Worm (Caenorhabditis elegans) whole organism, L4/young adult: ENCODE data around the gene srx-104.

Experiments
- W03F9.2 ChIP-seq: fragments of 150-350 bp; optimal IDR thresholded peaks from 2 replicates; lab custom pipeline; 2014; ENCODE audit warnings: missing biosample characterization, missing genetic modification characterization
- dao-5 ChIP-seq: sonication (generic microtip); optimal IDR thresholded peaks from 2 replicates; lab custom pipeline; 2016; ENCODE audit warnings: missing genotype, missing genetic modification characterization, moderate library complexity, missing compliant biosample characterization
- him-1 ChIP-seq: sonication (generic microtip); optimal IDR thresholded peaks from 2 replicates; lab custom pipeline; 2016; ENCODE audit warnings: missing genotype, missing genetic modification reagents, missing genetic modification characterization, missing compliant biosample characterization

Gene srx-104

ce11 chrII:3714595-3714994 lies 15.1 kb upstream of the srx-104 start, which contains the start of gene srh-100:
TSS of gene srh-100 (minus strand) at chrII:3714695.
- no peak for TF ChIP-seq dao-5 (tag; lab: Kevin White, UChicago)
- no peak for TF ChIP-seq him-1
- TF ChIP-seq W03F9.2 (tag; lab: Kevin White, UChicago): no peak

ce11 chrII:3711047-3711446 lies 11.6 kb upstream of the srx-104 start, which contains the start of gene fbxc-53:
TSS of gene fbxc-53 (plus strand) at chrII:3711291.
- TF ChIP-seq him-1 (no peak), W03F9.2 (tag; lab: Kevin White, UChicago) (no peak)

ce11 chrII:3709255-3709654 lies 9.8 kb upstream of the srx-104 start, which contains the start of gene srx-110:
TSS of gene srx-110 (plus strand) at chrII:3709555.
- TF ChIP-seq him-1 (no peak), dao-5 (tag; lab: Kevin White, UChicago) (no peak), W03F9.2 (tag; lab: Kevin White, UChicago) (no peak)

- TF ChIP-seq him-1 (no peak), dao-5 (tag; lab: Kevin White, UChicago) (no peak), W03F9.2 (tag; lab: Kevin White, UChicago) (no peak)
These were observed 5.8 kb upstream of the srx-104 start, which contains the start of gene srx-108 for ce11 chrII:3705320-3705719. TSS of gene srx-108 (plus strand) at chrII:3705620.

DNA sequence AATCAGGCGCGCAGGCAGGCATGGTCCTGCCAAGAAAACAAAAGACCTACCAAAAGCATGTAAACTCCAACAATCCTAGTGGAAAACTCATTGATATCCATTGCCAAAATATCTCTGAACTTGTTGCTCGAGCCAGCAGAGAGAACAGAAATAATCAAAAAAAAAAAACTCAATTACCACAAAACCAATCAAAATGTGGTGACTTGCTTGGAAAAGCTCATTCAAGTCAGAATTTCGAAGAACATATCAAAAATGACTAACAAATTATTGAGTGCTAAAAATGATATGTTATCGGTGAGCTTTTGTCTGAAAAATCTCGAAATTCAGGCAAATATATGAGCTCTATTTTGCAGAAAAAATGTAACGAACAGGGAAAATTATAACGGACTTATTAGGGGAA lies 1.8 kb upstream of the srx-104 start, which contains the start of gene srx-105:
srx-105 (minus strand) TSS at position 101 of the 400 bp plus-strand sequence.
- TF ChIP-seq him-1: no peak
- TF ChIP-seq W03F9.2 (tag; lab: Kevin White, UChicago): no peak
- TF ChIP-seq dao-5 (tag; lab: Kevin White, UChicago): no peak

- no peak for TF ChIP-seq him-1
- no peak for TF ChIP-seq W03F9.2 (tag; lab: Kevin White, UChicago)
- no peak for TF ChIP-seq dao-5 (tag; lab: Kevin White, UChicago)
These were observed 4.8 kb downstream of the srx-104 start, which contains the start of gene srx-102 for ce11 chrII:3694664-3695063. TSS of gene srx-102 (minus strand) at chrII:3694764.

ce11 chrII:3690646-3691045 lies 8.8 kb downstream of the srx-104 start, which contains the start of gene srx-101:
TSS of gene srx-101 (minus strand) at chrII:3690746.
- TF ChIP-seq him-1 (no peak), dao-5 (tag; lab: Kevin White, UChicago) (no peak), W03F9.2 (tag; lab: Kevin White, UChicago) (no peak)

DNA sequence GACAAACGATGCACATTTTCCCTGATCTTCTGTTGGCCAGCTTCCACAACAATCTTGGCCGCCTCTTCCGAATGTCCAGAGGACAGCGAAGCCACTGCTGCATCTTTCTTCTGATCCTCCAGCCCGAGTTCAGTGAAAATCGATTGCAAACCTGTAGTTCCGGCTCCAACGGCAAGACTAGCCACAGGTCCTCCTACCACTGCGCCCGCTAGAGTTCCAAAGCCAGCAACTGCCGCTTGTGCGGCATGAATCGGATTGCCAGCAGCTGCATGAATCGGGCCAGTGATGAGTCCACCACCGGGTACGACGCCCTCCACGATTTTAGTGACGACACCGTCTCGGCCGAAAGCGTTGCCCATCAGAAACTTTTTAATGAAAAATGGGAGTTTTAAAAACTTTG lies 11.2 kb downstream of the srx-104 start, which contains the start of gene ifas-1:
ifas-1 (minus strand) TSS at position 387 of the 400 bp plus-strand sequence.
- no peak for TF ChIP-seq him-1
- TF ChIP-seq W03F9.2 (tag; lab: Kevin White, UChicago): no peak
- TF ChIP-seq dao-5 (tag; lab: Kevin White, UChicago): no peak

DNA sequence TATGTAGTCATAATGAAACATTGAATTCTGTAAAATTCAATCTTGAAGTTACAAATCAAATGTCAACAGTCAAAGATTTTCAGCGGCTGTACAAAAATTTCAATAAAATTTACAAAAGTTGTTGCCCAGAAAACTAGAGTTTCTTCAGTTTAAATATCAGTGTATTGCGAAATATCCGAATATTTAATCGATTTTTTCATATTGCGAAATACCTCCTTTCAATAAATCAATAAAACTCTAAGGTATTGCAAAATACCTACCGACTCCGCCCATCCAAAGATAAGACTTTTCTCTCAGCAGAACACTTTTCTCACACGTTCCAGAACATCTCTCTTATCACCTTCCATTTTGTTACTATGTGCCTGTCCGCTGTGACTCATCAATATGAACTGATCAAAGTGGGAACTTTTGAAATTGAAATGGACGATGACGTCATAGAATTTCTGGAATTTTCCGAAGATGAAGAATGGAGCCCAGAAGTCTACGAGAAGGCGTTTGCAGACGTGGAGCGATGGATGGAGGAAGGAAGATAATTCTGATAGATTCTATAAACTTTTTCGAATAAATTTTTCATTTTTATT lies 14.9 kb downstream of the srx-104 start:
- TF ChIP-seq W03F9.2 (tag; lab: Kevin White, UChicago) (no peak), dao-5 (tag; lab: Kevin White, UChicago) (no peak), him-1 (no peak)

DNA sequence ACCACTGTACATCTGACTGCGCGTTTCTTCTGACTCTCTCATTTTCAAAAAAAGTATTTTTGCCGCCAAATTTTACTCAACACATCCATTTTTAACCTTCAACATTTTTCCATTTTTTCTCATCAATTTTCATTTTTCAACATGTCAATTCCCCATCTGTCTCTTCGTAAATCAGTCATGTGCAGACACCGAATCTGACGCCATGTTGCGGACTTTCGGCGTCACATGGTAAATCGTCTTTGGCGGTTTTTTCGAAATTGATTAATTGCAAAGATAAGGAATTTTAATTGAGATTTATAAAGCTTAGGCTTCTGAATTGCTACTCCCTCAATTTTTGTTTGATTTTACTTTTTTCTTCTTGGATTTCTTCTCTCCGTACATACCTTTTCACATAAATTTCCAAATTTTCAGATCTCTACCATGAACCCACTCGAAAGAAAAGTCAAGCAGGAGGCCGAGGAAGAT lies 16.7 kb downstream of the srx-104 start, which contains the start of gene F19B10.1:
F19B10.1 (plus strand) TSS at position 415 of the 465 bp plus-strand sequence.
- peak; percentile 67 for TF ChIP-seq W03F9.2 (tag; lab: Kevin White, UChicago)
- TF ChIP-seq him-1: no peak

ce11 chrII:3681365-3682083 lies 18.0 kb downstream of the srx-104 start, which contains the start of gene F19B10.10:
TSS of gene F19B10.10 (minus strand) at chrII:3681415.
- no peak for TF ChIP-seq dao-5 (tag; lab: Kevin White, UChicago)
- no peak for TF ChIP-seq him-1
- no peak for TF ChIP-seq W03F9.2 (tag; lab: Kevin White, UChicago)

DNA sequence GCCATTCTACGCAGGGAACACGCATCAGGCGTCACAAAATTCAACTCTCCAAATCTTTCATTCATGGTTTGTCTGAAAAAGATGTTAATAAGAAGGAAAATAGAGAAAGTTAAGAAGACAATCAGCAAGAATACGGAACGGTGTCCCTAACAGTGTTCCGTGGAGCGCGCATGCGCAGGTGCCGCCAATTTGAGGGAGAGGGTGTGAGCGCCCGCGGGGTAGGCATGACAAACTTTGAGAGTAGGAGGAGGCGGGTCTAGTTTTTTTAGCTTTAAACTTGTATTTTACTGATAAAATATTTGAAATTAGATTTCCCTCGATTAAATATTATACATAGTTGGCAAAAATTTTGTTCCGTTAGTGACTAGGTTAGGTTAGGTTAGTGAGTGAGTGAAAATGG lies 19.1 kb downstream of the srx-104 start:
- TF ChIP-seq him-1 (no peak), dao-5 (tag; lab: Kevin White, UChicago) (no peak), W03F9.2 (tag; lab: Kevin White, UChicago) (no peak)

ce11 chrII:3678978-3679377 lies 20.5 kb downstream of the srx-104 start:
- TF ChIP-seq W03F9.2 (tag; lab: Kevin White, UChicago): no peak
- TF ChIP-seq him-1: no peak
- no peak for TF ChIP-seq dao-5 (tag; lab: Kevin White, UChicago)

DNA sequence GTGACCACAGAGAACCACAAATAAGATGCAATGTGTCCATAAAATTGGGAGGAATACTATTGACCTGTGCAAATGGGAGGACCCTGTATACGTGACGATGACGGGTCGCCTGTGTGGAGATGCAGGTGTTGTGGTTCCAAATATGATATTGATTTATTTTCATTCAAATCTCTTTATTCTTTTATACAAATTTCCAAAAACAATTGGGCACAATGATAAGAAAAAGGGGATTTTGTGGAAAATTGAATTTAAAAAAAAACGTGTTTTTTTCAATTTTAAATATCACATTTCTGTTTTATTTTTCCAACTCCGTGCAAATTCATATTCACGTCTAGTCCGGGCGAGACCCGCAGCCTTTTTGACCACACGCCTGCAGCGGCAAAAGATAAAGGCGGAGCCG lies 24.3 kb downstream of the srx-104 start, which contains the start of gene F19B10.2:
F19B10.2 (plus strand) TSS at position 301 of the 400 bp plus-strand sequence.
- TF ChIP-seq dao-5 (tag; lab: Kevin White, UChicago) (no peak), him-1 (no peak), W03F9.2 (tag; lab: Kevin White, UChicago) (no peak)
